Fruit fly (Drosophila melanogaster): Measurements from ENCODE around the gene CG14408.

Gene CG14408

DNA sequence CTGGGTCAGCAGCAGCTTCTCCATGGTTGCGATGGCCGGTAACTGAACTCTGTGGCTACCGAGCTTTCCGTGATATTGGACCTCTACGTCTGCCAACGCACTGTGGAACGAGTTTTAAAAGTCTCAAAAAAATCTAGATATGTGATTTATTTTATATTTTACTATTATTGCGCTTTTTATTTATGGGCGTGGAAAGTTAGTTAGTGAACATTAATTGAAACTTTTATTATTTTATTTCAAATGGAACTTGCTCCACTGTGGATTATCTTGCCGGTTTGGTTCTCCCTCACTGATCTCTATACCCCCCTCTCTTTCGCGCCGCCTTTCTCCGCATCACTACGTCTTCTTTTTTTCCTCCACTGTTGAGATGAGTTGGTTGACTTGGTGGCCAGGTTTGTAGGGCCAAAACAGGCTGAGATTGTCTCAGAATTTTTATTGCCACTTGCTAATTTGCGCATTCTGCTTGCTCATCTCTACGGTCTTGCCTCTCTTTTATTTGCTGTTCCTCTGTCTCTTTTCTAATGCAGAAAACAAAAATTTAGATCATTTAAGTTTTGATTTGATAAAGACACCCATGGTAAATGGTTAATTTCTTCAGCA, 17.0 kb upstream of the CG14408 start, which contains the start of gene CG9522 (continued):
- peak; percentile 69 for TF ChIP-seq Ssrp (tag; optimal IDR thresholded peaks at IDR 0.05)
- peak; percentile 27 for TF ChIP-seq Jarid2 (GFP tag; optimal IDR thresholded peaks at IDR 0.05)
- peak; percentile 10 for TF ChIP-seq Abd-B (GFP tag; optimal IDR thresholded peaks at IDR 0.05)
- TF ChIP-seq croc (GFP tag; conservative IDR thresholded peaks at IDR 0.05): peak; percentile 64
- TF ChIP-seq toy (GFP tag; IDR thresholded peaks at IDR 0.05): 0 out of 2 replicates have a peak, but pooled peaks have one; percentile 21
- peak; percentile 59 for TF ChIP-seq tgo (GFP tag; IDR thresholded peaks at IDR 0.05)
- peak in 1 of 2 experiments; percentile 72 for TF ChIP-seq eve (GFP tag; optimal IDR thresholded peaks at IDR 0.05)
- peak; percentile 82 for TF ChIP-seq otp (GFP tag; IDR thresholded peaks at IDR 0.05)
- TF ChIP-seq CG12299 (tag; optimal IDR thresholded peaks at IDR 0.05): peak; percentile 33
- no peak for TF ChIP-seq pan (optimal IDR thresholded peaks at IDR 0.05)
- TF ChIP-seq pan (GFP tag; optimal IDR thresholded peaks at IDR 0.05 in 1 of 2, IDR thresholded peaks at IDR 0.05 in 1 of 2): peak in 1 of 2 experiments; percentile 76
- peak; percentile 54 for TF ChIP-seq tio (GFP tag; optimal IDR thresholded peaks at IDR 0.05)
- TF ChIP-seq CG17359 (tag; optimal IDR thresholded peaks at IDR 0.05): peak; percentile 77
- peak; percentile 30 for TF ChIP-seq nau (GFP tag; optimal IDR thresholded peaks at IDR 0.05)
- peak; percentile 40 for TF ChIP-seq CG10654 (GFP tag; optimal IDR thresholded peaks at IDR 0.05)
- TF ChIP-seq MTF-1 (GFP tag; optimal IDR thresholded peaks at IDR 0.05; ENCODE audit: borderline replicate concordance): peak; percentile 50
- TF ChIP-seq az2 (GFP tag; optimal IDR thresholded peaks at IDR 0.05): peak; percentile 68
- peak; percentile 44 for TF ChIP-seq CG5245 (GFP tag; optimal IDR thresholded peaks at IDR 0.05)
- no peak for TF ChIP-seq sd (tag; optimal IDR thresholded peaks at IDR 0.05)
- peak in 1 of 3 experiments; percentile 71 for TF ChIP-seq lola (GFP tag; optimal IDR thresholded peaks at IDR 0.05)
- no peak for TF ChIP-seq D19B (GFP tag; optimal IDR thresholded peaks at IDR 0.05)
- TF ChIP-seq Optix (GFP tag; IDR thresholded peaks at IDR 0.05): peak; percentile 59; the same call in 2 of the 3 replicates
- peak; percentile 49 for TF ChIP-seq zen (tag; optimal IDR thresholded peaks at IDR 0.05)
- no peak for TF ChIP-seq jing (GFP tag; optimal IDR thresholded peaks at IDR 0.05)
- TF ChIP-seq phol (tag; optimal IDR thresholded peaks at IDR 0.05): peak; percentile 71
- peak in 1 of 2 experiments; percentile 55 for TF ChIP-seq Eip74EF (GFP tag; optimal IDR thresholded peaks at IDR 0.05)
- TF ChIP-seq PHDP (tag; optimal IDR thresholded peaks at IDR 0.05): peak; percentile 75
- TF ChIP-seq row (GFP tag; IDR thresholded peaks at IDR 0.05): peak; percentile 75
- TF ChIP-seq CG6654 (GFP tag; optimal IDR thresholded peaks at IDR 0.05): peak; percentile 50
- TF ChIP-seq CG11398 (GFP tag; optimal IDR thresholded peaks at IDR 0.05): no peak
- TF ChIP-seq HLH3B (GFP tag; IDR thresholded peaks at IDR 0.05): peak; percentile 80
- TF ChIP-seq CG9437 (GFP tag; optimal IDR thresholded peaks at IDR 0.05): peak; percentile 35
- TF ChIP-seq Hsf (GFP tag; optimal IDR thresholded peaks at IDR 0.05): peak; percentile 72
- TF ChIP-seq inv (GFP tag; IDR thresholded peaks at IDR 0.05; ENCODE audit: partially characterized antibody): no peak
- peak; percentile 51; the same call in 1 of the 3 replicates for TF ChIP-seq so (GFP tag; IDR thresholded peaks at IDR 0.05)
- TF ChIP-seq hbn (GFP tag; IDR thresholded peaks at IDR 0.05; ENCODE audit: partially characterized antibody): no peak
- TF ChIP-seq lov (optimal IDR thresholded peaks at IDR 0.05): no peak
- peak; percentile 76; the same call in 2 of the 3 replicates for TF ChIP-seq lov (GFP tag; IDR thresholded peaks at IDR 0.05)
- peak; percentile 45 for TF ChIP-seq org-1 (GFP tag; optimal IDR thresholded peaks at IDR 0.05)
- no peak for TF ChIP-seq CG30020 (tag; optimal IDR thresholded peaks at IDR 0.05)
- peak; percentile 87 for TF ChIP-seq Awh (GFP tag; IDR thresholded peaks at IDR 0.05)
- TF ChIP-seq D (optimal IDR thresholded peaks at IDR 0.05): no peak
- TF ChIP-seq D (GFP tag; optimal IDR thresholded peaks at IDR 0.05): peak; percentile 77
- peak; percentile 63 for TF ChIP-seq CG13296 (GFP tag; optimal IDR thresholded peaks at IDR 0.05)
- TF ChIP-seq gcm (GFP tag; optimal IDR thresholded peaks at IDR 0.05): peak; percentile 64
- peak; percentile 65 for TF ChIP-seq CG32772 (GFP tag; IDR thresholded peaks at IDR 0.05)
- TF ChIP-seq CG10431 (GFP tag; optimal IDR thresholded peaks at IDR 0.05): peak; percentile 68
- peak; percentile 4 for TF ChIP-seq tx (GFP tag; optimal IDR thresholded peaks at IDR 0.05)
- peak; percentile 55; the same call in 1 of the 2 replicates for TF ChIP-seq dati (GFP tag; IDR thresholded peaks at IDR 0.05)

Data from whole organism, embryonic.